Worm (Caenorhabditis elegans) whole organism, early embryonic: Measurements from ENCODE around the gene serp-1.1.

ENCODE experiments used
- aly-1 ChIP-seq: sonication (generic microtip); optimal IDR thresholded peaks from 2 replicates; lab custom pipeline; 2016; ENCODE audit warnings: missing genetic modification characterization, missing compliant biosample characterization
- ama-1 ChIP-seq: fragments of 150-350 bp; optimal IDR thresholded peaks from 2 replicates; lab custom pipeline; 2014
- flt-1 ChIP-seq: fragments of 200-800 bp; sonication (Bioruptor generic); IDR thresholded peaks from 2 replicates; pipeline ENCODE4 v1.3.6; 2022; ENCODE audit warnings: missing genetic modification characterization, missing compliant biosample characterization
- hmg-4 ChIP-seq: fragments of 200-800 bp; sonication (Bioruptor generic); optimal IDR thresholded peaks from 2 replicates; lab custom pipeline; 2018; ENCODE audit warnings: mild to moderate bottlenecking, missing genetic modification characterization, missing compliant biosample characterization
- hnd-1 ChIP-seq: sonication (generic microtip); optimal IDR thresholded peaks from 2 replicates; lab custom pipeline; 2016; ENCODE audit warnings: missing genetic modification characterization, missing compliant biosample characterization
- tbx-11 ChIP-seq: fragments of 200-800 bp; sonication (Bioruptor generic); IDR thresholded peaks from 2 replicates; pipeline ENCODE4 v1.3.6; 2022; ENCODE audit warnings: missing genetic modification characterization, missing compliant biosample characterization

DNA sequence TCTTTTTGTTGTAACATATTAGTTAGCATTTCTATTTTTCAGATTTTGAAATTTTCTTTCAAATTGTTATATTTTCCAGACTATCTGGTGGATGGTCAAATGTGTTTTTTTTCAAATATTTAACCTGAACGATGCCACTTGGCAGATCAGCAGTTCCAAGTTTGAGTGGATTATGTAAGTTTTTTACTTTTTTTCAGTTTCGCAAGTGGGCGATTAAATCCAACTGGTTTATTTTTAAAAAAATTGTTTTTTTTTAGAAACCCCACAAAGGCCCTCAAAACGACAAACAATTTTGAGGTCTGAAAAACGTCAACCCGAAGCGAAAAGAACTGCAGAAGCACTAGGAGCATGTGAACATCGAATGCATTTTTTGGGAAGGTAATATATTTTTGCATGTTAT, 14.5 kb upstream of the serp-1.1 start, which contains the start of gene Y7A5A.9:
- TF ChIP-seq ama-1 (lab: Kevin White, UChicago) (no peak), hnd-1 (tag; lab: Kevin White, UChicago) (no peak), tbx-11 (no peak), hmg-4 (GFP tag; lab: Kevin White, UChicago) (no peak), aly-1 (tag; lab: Kevin White, UChicago) (no peak), flt-1 (GFP tag; lab: Robert Waterston, UW) (no peak)
